Worm (Caenorhabditis elegans) whole organism, L4 larva: ENCODE results near the gene ccpp-6.

Experiments
- D1046.2 ChIP-seq: fragments of 200-800 bp; sonication (Bioruptor generic); IDR thresholded peaks from 2 replicates; pipeline ENCODE4 v1.3.6; 2022; ENCODE audit warnings: missing genetic modification characterization, missing compliant biosample characterization
- F10B5.3 ChIP-seq: sonication (generic microtip); optimal IDR thresholded peaks from 2 replicates; lab custom pipeline; 2016; ENCODE audit warnings: mild to moderate bottlenecking, missing genetic modification characterization, missing compliant biosample characterization
- F26F4.8 ChIP-seq: fragments of 200-800 bp; sonication (Bioruptor generic); conservative IDR thresholded peaks from 2 replicates; pipeline ENCODE4 v1.3.6; 2022; ENCODE audit warnings: missing genetic modification characterization, missing compliant biosample characterization
- F37D6.2 ChIP-seq: sonication (generic microtip); optimal IDR thresholded peaks from 2 replicates; lab custom pipeline; 2016; ENCODE audit warnings: mild to moderate bottlenecking, missing genetic modification characterization, missing compliant biosample characterization
- T20F7.1 ChIP-seq: fragments of 200-800 bp; sonication (Bioruptor generic); optimal IDR thresholded peaks from 2 replicates; lab custom pipeline; 2018; ENCODE audit warnings: mild to moderate bottlenecking, missing genetic modification characterization, missing compliant biosample characterization
- Y48G9A.11 ChIP-seq: fragments of 200-800 bp; sonication (Bioruptor generic); IDR thresholded peaks from 2 replicates; pipeline ENCODE4 v1.3.6; 2022; ENCODE audit warnings: missing genetic modification reagents, missing genetic modification characterization, missing compliant biosample characterization
- ZK546.5 ChIP-seq, 2 experiments: sonication (generic microtip); optimal IDR thresholded peaks; 2 replicates each; lab custom pipeline; 2017; ENCODE audit warnings: missing biosample characterization in 2 of 2, missing genetic modification characterization in 2 of 2
- aha-1 ChIP-seq: fragments of 150-350 bp; peaks from one replicate; lab custom pipeline; 2014; ENCODE audit warnings: missing biosample characterization, missing genetic modification characterization
- ama-1 ChIP-seq: fragments of 150-350 bp; optimal IDR thresholded peaks from 2 replicates; lab custom pipeline; 2014; ENCODE audit warnings: inconsistent platforms, mixed read lengths
- arid-1 ChIP-seq: fragments of 200-800 bp; sonication (Bioruptor generic); conservative IDR thresholded peaks from 2 replicates; pipeline ENCODE4 v1.3.6; 2022; ENCODE audit warnings: missing genetic modification reagents, missing genetic modification characterization, missing compliant biosample characterization
- ceh-20 ChIP-seq: fragments of 200-800 bp; sonication (Bioruptor generic); IDR thresholded peaks from 2 replicates; pipeline ENCODE4 v1.3.6; 2022; ENCODE audit warnings: missing genetic modification reagents, missing genetic modification characterization, missing compliant biosample characterization
- ceh-32 ChIP-seq: sonication (generic microtip); optimal IDR thresholded peaks from 2 replicates; lab custom pipeline; 2016; ENCODE audit warnings: mild to moderate bottlenecking, missing genetic modification characterization, missing compliant biosample characterization; ENCODE audit not compliant: poor library complexity
- ceh-44 ChIP-seq: fragments of 200-800 bp; sonication (Bioruptor generic); IDR thresholded peaks from 2 replicates; pipeline ENCODE4 v1.3.6; 2022; ENCODE audit warnings: missing genetic modification reagents, missing genetic modification characterization, missing compliant biosample characterization
- ceh-62 ChIP-seq: sonication (generic microtip); optimal IDR thresholded peaks from 2 replicates; lab custom pipeline; 2017; ENCODE audit warnings: missing biosample characterization, missing genetic modification characterization
- ceh-82 ChIP-seq: sonication (generic microtip); optimal IDR thresholded peaks from 2 replicates; lab custom pipeline; 2017; ENCODE audit warnings: missing biosample characterization, missing genetic modification characterization
- ctbp-1 ChIP-seq: fragments of 200-800 bp; sonication (Bioruptor generic); IDR thresholded peaks from 2 replicates; pipeline ENCODE4 v1.3.6; 2022; ENCODE audit warnings: missing genetic modification reagents, missing genetic modification characterization, missing compliant biosample characterization
- daf-16 ChIP-seq, 3 experiments: sonication (generic microtip); optimal IDR thresholded peaks; 2 replicates each; lab custom pipeline; 2016 to 2017; ENCODE audit warnings: missing genetic modification characterization in 3 of 3, missing genetic modification reagents in 3 of 3, mild to moderate bottlenecking in 2 of 3, missing compliant biosample characterization in 2 of 3, missing biosample characterization in 1 of 3, moderate library complexity in 1 of 3
- daf-19 ChIP-seq: fragments of 200-800 bp; sonication (Bioruptor generic); conservative IDR thresholded peaks from 2 replicates; pipeline ENCODE4 v1.3.6; 2022; ENCODE audit warnings: missing genetic modification characterization, missing compliant biosample characterization
- daf-8 ChIP-seq: fragments of 200-800 bp; sonication (Bioruptor generic); IDR thresholded peaks from 2 replicates; pipeline ENCODE4 v1.3.6; 2022; ENCODE audit warnings: missing genetic modification characterization, missing compliant biosample characterization
- dmd-8 ChIP-seq: fragments of 200-800 bp; sonication (Bioruptor generic); IDR thresholded peaks from 2 replicates; pipeline ENCODE4 v1.3.6; 2022; ENCODE audit warnings: missing genetic modification characterization, missing compliant biosample characterization
- dmd-9 ChIP-seq: fragments of 200-800 bp; sonication (Bioruptor generic); IDR thresholded peaks from 2 replicates; pipeline ENCODE4 v1.3.6; 2022; ENCODE audit warnings: missing genetic modification reagents, missing genetic modification characterization, missing compliant biosample characterization
- dpl-1 ChIP-seq: fragments of 150-350 bp; optimal IDR thresholded peaks from 2 replicates; lab custom pipeline; 2014; ENCODE audit warnings: missing biosample characterization, missing genetic modification reagents, missing genetic modification characterization
- gei-8 ChIP-seq: fragments of 200-800 bp; sonication (Bioruptor generic); optimal IDR thresholded peaks from 2 replicates; lab custom pipeline; 2018; ENCODE audit warnings: mild to moderate bottlenecking, missing genetic modification characterization, missing compliant biosample characterization
- jun-1 ChIP-seq: fragments of 150-350 bp; optimal IDR thresholded peaks from 2 replicates; lab custom pipeline; 2014; ENCODE audit warnings: missing biosample characterization, missing genetic modification reagents, missing genetic modification characterization
- lim-7 ChIP-seq: fragments of 200-800 bp; sonication (Bioruptor generic); IDR thresholded peaks from 2 replicates; pipeline ENCODE4 v1.3.6; 2022; ENCODE audit warnings: missing genetic modification characterization, missing compliant biosample characterization
- lin-1 ChIP-seq: fragments of 200-800 bp; sonication (Bioruptor generic); IDR thresholded peaks from 2 replicates; pipeline ENCODE4 v1.3.6; 2022; ENCODE audit warnings: missing genetic modification reagents, missing genetic modification characterization, missing compliant biosample characterization
- lin-13 ChIP-seq: fragments of 150-350 bp; optimal IDR thresholded peaks from 2 replicates; lab custom pipeline; 2014; ENCODE audit warnings: missing biosample characterization, missing genetic modification reagents, missing genetic modification characterization
- lin-29 ChIP-seq: fragments of 200-800 bp; sonication (Bioruptor generic); IDR thresholded peaks from 2 replicates; pipeline ENCODE4 v1.3.6; 2022; ENCODE audit warnings: missing genetic modification reagents, missing genetic modification characterization, missing compliant biosample characterization
- lin-38 ChIP-seq: fragments of 200-800 bp; sonication (Bioruptor generic); IDR thresholded peaks from 2 replicates; pipeline ENCODE4 v1.3.6; 2022; ENCODE audit warnings: missing genetic modification reagents, missing genetic modification characterization, missing compliant biosample characterization
- lir-3 ChIP-seq: sonication (generic microtip); optimal IDR thresholded peaks from 2 replicates; lab custom pipeline; 2016; ENCODE audit warnings: mild to moderate bottlenecking, missing genetic modification characterization, missing compliant biosample characterization
- mep-1 ChIP-seq: fragments of 150-350 bp; sonication (generic microtip); optimal IDR thresholded peaks from 3 replicates; lab custom pipeline; 2014; ENCODE audit warnings: missing biosample characterization, missing genetic modification characterization
- mes-2 ChIP-seq: sonication (generic microtip); optimal IDR thresholded peaks from 2 replicates; lab custom pipeline; 2016; ENCODE audit warnings: missing genotype, mild to moderate bottlenecking, missing genetic modification characterization, missing compliant biosample characterization; ENCODE audit not compliant: poor library complexity, severe bottlenecking
- nhr-11 ChIP-seq: fragments of 150-350 bp; optimal IDR thresholded peaks from 2 replicates; lab custom pipeline; 2014; ENCODE audit warnings: missing biosample characterization, missing genetic modification characterization
- nhr-28 ChIP-seq: fragments of 150-350 bp; optimal IDR thresholded peaks from 2 replicates; lab custom pipeline; 2014; ENCODE audit warnings: missing biosample characterization, missing genetic modification characterization
- nhr-41 ChIP-seq: fragments of 200-800 bp; sonication (Bioruptor generic); IDR thresholded peaks from 2 replicates; pipeline ENCODE4 v1.3.6; 2022; ENCODE audit warnings: missing genetic modification reagents, missing genetic modification characterization, missing compliant biosample characterization
- nhr-6 ChIP-seq: fragments of 150-350 bp; optimal IDR thresholded peaks from 2 replicates; lab custom pipeline; 2014; ENCODE audit warnings: missing biosample characterization, missing genetic modification characterization
- nhr-77 ChIP-seq: fragments of 150-350 bp; optimal IDR thresholded peaks from 2 replicates; lab custom pipeline; 2014; ENCODE audit warnings: missing biosample characterization, missing genetic modification characterization
- rbr-2 ChIP-seq: sonication (generic microtip); optimal IDR thresholded peaks from 2 replicates; lab custom pipeline; 2016; ENCODE audit warnings: missing genotype, missing genetic modification characterization, missing compliant biosample characterization
- sdz-12 ChIP-seq: fragments of 200-800 bp; sonication (Bioruptor generic); optimal IDR thresholded peaks from 2 replicates; lab custom pipeline; 2018; ENCODE audit warnings: mild to moderate bottlenecking, missing genetic modification characterization, missing compliant biosample characterization
- snpc-4 ChIP-seq: fragments of 150-350 bp; optimal IDR thresholded peaks from 2 replicates; lab custom pipeline; 2014; ENCODE audit warnings: missing biosample characterization, missing genetic modification characterization
- spr-1 ChIP-seq: sonication (generic microtip); optimal IDR thresholded peaks from 2 replicates; lab custom pipeline; 2016; ENCODE audit warnings: mild to moderate bottlenecking, missing genetic modification characterization, missing compliant biosample characterization
- spr-3 ChIP-seq: fragments of 200-800 bp; sonication (Bioruptor generic); optimal IDR thresholded peaks from 2 replicates; lab custom pipeline; 2018; ENCODE audit warnings: mild to moderate bottlenecking, missing genetic modification characterization, missing compliant biosample characterization
- tra-1 ChIP-seq: fragments of 200-800 bp; sonication (Bioruptor generic); IDR thresholded peaks from 2 replicates; pipeline ENCODE4 v1.3.6; 2022; ENCODE audit warnings: missing genetic modification reagents, missing genetic modification characterization, missing compliant biosample characterization
- unc-130 ChIP-seq: sonication (generic microtip); optimal IDR thresholded peaks from 2 replicates; lab custom pipeline; 2016; ENCODE audit warnings: missing genetic modification reagents, missing genetic modification characterization, missing compliant biosample characterization
- zfp-2 ChIP-seq: sonication (generic microtip); optimal IDR thresholded peaks from 2 replicates; lab custom pipeline; 2016; ENCODE audit warnings: mild to moderate bottlenecking, missing genetic modification characterization, missing compliant biosample characterization
- zfp-3 ChIP-seq: fragments of 200-800 bp; sonication (Bioruptor generic); conservative IDR thresholded peaks from 2 replicates; pipeline ENCODE4 v1.3.6; 2022; ENCODE audit warnings: missing genetic modification reagents, missing genetic modification characterization, missing compliant biosample characterization
- zip-2 ChIP-seq: fragments of 150-350 bp; optimal IDR thresholded peaks from 2 replicates; lab custom pipeline; 2014; ENCODE audit warnings: missing biosample characterization, missing genetic modification characterization

ccpp-6 gene

DNA sequence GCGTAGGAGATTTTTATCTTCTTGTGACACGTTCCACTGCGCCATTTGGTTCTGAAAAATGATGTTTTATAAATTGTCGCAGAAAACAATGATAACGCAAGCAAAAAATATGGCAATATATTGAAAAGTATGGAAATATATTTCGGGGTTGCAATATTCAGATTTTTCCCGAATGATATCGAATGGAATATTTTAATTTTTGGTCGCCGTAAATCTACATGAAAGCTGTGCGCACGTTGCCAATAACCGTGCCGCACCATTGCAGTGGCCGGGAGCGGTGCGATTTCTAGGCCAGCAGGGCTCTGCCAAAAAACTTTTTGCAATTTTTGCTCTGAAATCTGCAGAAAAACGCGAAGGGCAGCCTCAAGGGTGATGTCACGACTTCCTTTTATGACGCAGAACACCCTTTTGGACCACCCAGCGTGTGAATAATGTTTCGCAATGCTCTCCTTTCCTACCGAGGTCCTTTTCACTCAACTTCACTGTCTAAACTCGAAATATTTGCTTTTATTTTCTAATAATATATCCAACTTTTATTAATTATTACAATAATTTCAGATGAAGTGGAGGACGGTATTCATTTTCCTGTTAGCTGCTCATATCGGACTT is 28.9 kb downstream of the ccpp-6 start, which contains the start of the genes F09E5.11 and bmy-1 (continued):
- TF ChIP-seq dmd-9 (GFP tag; lab: Robert Waterston, UW) (peak; percentile 83), ama-1 (lab: Kevin White, UChicago) (peak; percentile 19), ceh-32 (tag; lab: Kevin White, UChicago) (no peak), gei-8 (GFP tag; lab: Kevin White, UChicago) (no peak), daf-19 (GFP tag; lab: Robert Waterston, UW) (no peak)

DNA sequence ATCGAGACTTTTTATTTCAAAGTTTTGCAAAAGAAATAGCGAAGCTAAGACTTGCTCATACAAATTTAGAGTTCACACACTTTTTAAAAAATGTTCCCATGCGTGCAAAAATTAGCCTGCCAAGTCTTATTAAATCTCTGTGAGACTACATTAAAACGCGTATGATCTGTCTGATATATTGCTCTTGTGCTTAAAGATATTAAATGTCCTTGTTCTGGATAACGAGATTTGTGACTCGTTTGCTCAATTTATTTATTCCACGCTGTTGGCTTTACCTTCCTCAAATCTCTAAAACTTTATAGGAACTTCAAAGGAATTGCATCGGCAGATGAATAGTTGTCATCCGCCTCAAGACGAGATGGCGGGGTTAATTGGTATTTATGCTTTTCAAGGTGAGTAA is 31.7 kb downstream of the ccpp-6 start, which contains the start of gene srg-69:
TSS of gene srg-69 (plus strand) at position 301 of the 400 bp plus-strand sequence.
- no peak for TF ChIP-seq rbr-2
- TF ChIP-seq daf-16 (GFP tag; optimal IDR thresholded peaks at IDR 0.05; lab: Kevin White, UChicago), result no peak
- no peak for TF ChIP-seq daf-16 (tag; optimal IDR thresholded peaks at IDR 0.05; lab: Kevin White, UChicago)
- TF ChIP-seq nhr-6 (tag; lab: Kevin White, UChicago), result no peak
- no peak for TF ChIP-seq arid-1 (GFP tag; lab: Robert Waterston, UW)
- TF ChIP-seq ceh-44 (GFP tag; lab: Robert Waterston, UW), result no peak
- TF ChIP-seq sdz-12 (GFP tag; lab: Kevin White, UChicago), result no peak
- TF ChIP-seq D1046.2, result no peak
- TF ChIP-seq dmd-9 (GFP tag; lab: Robert Waterston, UW), result no peak
- TF ChIP-seq lim-7 (GFP tag; lab: Robert Waterston, UW), result no peak
- no peak for TF ChIP-seq tra-1 (GFP tag; lab: Robert Waterston, UW)
- TF ChIP-seq dmd-8 (GFP tag; lab: Robert Waterston, UW), result no peak
- TF ChIP-seq F10B5.3, result no peak
- TF ChIP-seq nhr-11 (tag; lab: Kevin White, UChicago), result no peak
- TF ChIP-seq daf-8 (GFP tag; lab: Robert Waterston, UW), result no peak
- TF ChIP-seq aha-1 (tag; lab: Kevin White, UChicago), result no peak
- no peak for TF ChIP-seq ceh-62 (tag; lab: Kevin White, UChicago)
- no peak for TF ChIP-seq zip-2 (tag; lab: Kevin White, UChicago)
- no peak for TF ChIP-seq lir-3 (tag; lab: Kevin White, UChicago)
- TF ChIP-seq ceh-82 (tag; lab: Kevin White, UChicago), result no peak
- TF ChIP-seq F26F4.8 (GFP tag; lab: Robert Waterston, UW), result no peak

DNA sequence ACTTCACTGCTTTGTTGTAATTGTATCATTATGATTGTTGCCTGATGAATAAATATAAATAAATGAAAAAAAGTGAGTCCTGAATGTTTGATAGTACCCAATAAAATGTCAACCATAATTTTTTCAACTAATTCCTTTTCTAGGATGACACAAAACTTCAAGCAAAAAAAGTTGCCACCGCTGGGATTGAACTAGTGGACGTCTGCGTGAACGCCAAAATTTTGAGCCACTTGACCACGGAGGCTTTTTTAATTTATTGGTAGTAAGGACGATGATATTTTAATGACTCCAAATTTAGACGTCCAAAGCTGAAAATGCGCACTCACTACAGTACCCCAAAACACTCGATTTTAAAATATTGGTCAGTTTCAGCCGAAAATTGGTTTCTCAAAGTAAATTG is 33.5 kb downstream of the ccpp-6 start:
- TF ChIP-seq nhr-77 (tag; lab: Kevin White, UChicago), result no peak
- TF ChIP-seq lin-13 (GFP tag; lab: Kevin White, UChicago), result no peak
- no peak for TF ChIP-seq zfp-2 (tag; lab: Kevin White, UChicago)
- no peak for TF ChIP-seq jun-1 (tag; lab: Kevin White, UChicago)
- TF ChIP-seq ZK546.5 (tag; optimal IDR thresholded peaks at IDR 0.05; lab: Kevin White, UChicago), result no peak
- peak; percentile 67; the same call in 1 of the 2 replicates for TF ChIP-seq zfp-3 (GFP tag; lab: Robert Waterston, UW)
- peak; percentile 83 for TF ChIP-seq spr-3 (GFP tag; lab: Kevin White, UChicago)
- peak; percentile 71 for TF ChIP-seq mes-2 (tag; lab: Kevin White, UChicago)
- no peak for TF ChIP-seq mep-1
- TF ChIP-seq nhr-28, result no peak
- peak; percentile 87 for TF ChIP-seq D1046.2
- no peak for TF ChIP-seq ceh-32 (tag; lab: Kevin White, UChicago)
- peak; percentile 33 for TF ChIP-seq unc-130 (GFP tag; lab: Kevin White, UChicago)
- TF ChIP-seq lin-29, result peak; percentile 65; the same call in 1 of the 2 replicates
- peak; percentile 60; the same call in 1 of the 2 replicates for TF ChIP-seq Y48G9A.11 (GFP tag; lab: Robert Waterston, UW)
- peak; percentile 16 for TF ChIP-seq lir-3 (tag; lab: Kevin White, UChicago)
- no peak for TF ChIP-seq nhr-6 (tag; lab: Kevin White, UChicago)
- peak; percentile 89 for TF ChIP-seq ctbp-1 (GFP tag; lab: Robert Waterston, UW)
- TF ChIP-seq nhr-41 (GFP tag; lab: Robert Waterston, UW), result peak; percentile 81
- TF ChIP-seq T20F7.1 (GFP tag; lab: Kevin White, UChicago), result no peak
- TF ChIP-seq ceh-20 (GFP tag; lab: Robert Waterston, UW), result 0 out of 2 replicates have a peak, but pooled peaks have one; percentile 32
- TF ChIP-seq lin-38 (GFP tag; lab: Robert Waterston, UW), result peak; percentile 81
- TF ChIP-seq spr-1 (tag; lab: Kevin White, UChicago), result peak; percentile 54
- no peak for TF ChIP-seq snpc-4 (tag; lab: Kevin White, UChicago)
- peak; percentile 73; the same call in 1 of the 2 replicates for TF ChIP-seq lin-1
- no peak for TF ChIP-seq dpl-1
- no peak for TF ChIP-seq F37D6.2 (tag; lab: Kevin White, UChicago)
